Comparison of ENCODE assay signal across 3 fruit fly cellular contexts in genomic region chr2L:19201841-19202240, dm6.
TF ChIP-seq lines count a peak whose summit lies in the region.

No protein-coding gene starts in this region.

TF ChIP-seq in whole organism, embryonic, 481 proteins besides CTCF, POLR2A, EP300 and RAD21 (continued from another document and continues in another):
- TF ChIP-seq gcm2 (GFP tag; optimal IDR thresholded peaks at IDR 0.05; lab: Kevin White, UChicago) (no peak), ems (GFP tag; optimal IDR thresholded peaks at IDR 0.05; lab: Kevin White, UChicago) (no peak), repo (GFP tag; optimal IDR thresholded peaks at IDR 0.05; lab: Kevin White, UChicago) (no peak), corto (GFP tag; optimal IDR thresholded peaks at IDR 0.05; lab: Kevin White, UChicago) (peak; percentile 46), dpn (GFP tag; optimal IDR thresholded peaks at IDR 0.05; lab: Kevin White, UChicago) (no peak), unpg (GFP tag; optimal IDR thresholded peaks at IDR 0.05; lab: Kevin White, UChicago) (peak; percentile 8), CrebB (tag; optimal IDR thresholded peaks at IDR 0.05; lab: Kevin White, UChicago) (no peak), CG31224 (GFP tag; IDR thresholded peaks at IDR 0.05; lab: Robert Waterston, UW) (no peak), gsb-n (tag; optimal IDR thresholded peaks at IDR 0.05; lab: Kevin White, UChicago) (no peak), row (GFP tag; IDR thresholded peaks at IDR 0.05; lab: Robert Waterston, UW) (peak; percentile 41; the same call in 1 of the 3 replicates), CG1233 (GFP tag; optimal IDR thresholded peaks at IDR 0.05; lab: Kevin White, UChicago) (no peak), Antp (GFP tag; optimal IDR thresholded peaks at IDR 0.05; lab: Kevin White, UChicago) (no peak), CG8478 (optimal IDR thresholded peaks at IDR 0.05; lab: Kevin White, UChicago) (no peak), cad (GFP tag; optimal IDR thresholded peaks at IDR 0.05; lab: Kevin White, UChicago) (no peak), z (GFP tag; IDR thresholded peaks at IDR 0.05; lab: Robert Waterston, UW) (no peak), eve (GFP tag; optimal IDR thresholded peaks at IDR 0.05; lab: Kevin White, UChicago) (no peak), Hand (GFP tag; optimal IDR thresholded peaks at IDR 0.05; lab: Kevin White, UChicago) (no peak), Max (GFP tag; optimal IDR thresholded peaks at IDR 0.05; lab: Kevin White, UChicago) (no peak), CG12219 (GFP tag; optimal IDR thresholded peaks at IDR 0.05; lab: Kevin White, UChicago) (no peak), stwl (tag; optimal IDR thresholded peaks at IDR 0.05; lab: Kevin White, UChicago) (no peak), CG32772 (GFP tag; IDR thresholded peaks at IDR 0.05; lab: Robert Waterston, UW) (no peak), Drgx (GFP tag; IDR thresholded peaks at IDR 0.05; lab: Robert Waterston, UW) (peak; percentile 67), pho (GFP tag; optimal IDR thresholded peaks at IDR 0.05; lab: Kevin White, UChicago) (no peak), sens (GFP tag; lab: Kevin White, UChicago) (peak; percentile 43), Xbp1 (GFP tag; optimal IDR thresholded peaks at IDR 0.05; lab: Kevin White, UChicago) (no peak), phol (tag; optimal IDR thresholded peaks at IDR 0.05; lab: Kevin White, UChicago) (peak; percentile 4), CoRest (tag; optimal IDR thresholded peaks at IDR 0.05; lab: Kevin White, UChicago) (no peak), CG7556 (GFP tag; optimal IDR thresholded peaks at IDR 0.05; lab: Kevin White, UChicago) (no peak), Bteb2 (GFP tag; optimal IDR thresholded peaks at IDR 0.05; lab: Kevin White, UChicago) (no peak), Ptx1 (GFP tag; IDR thresholded peaks at IDR 0.05; lab: Robert Waterston, UW) (peak; percentile 46), CG18764 (GFP tag; optimal IDR thresholded peaks at IDR 0.05; lab: Kevin White, UChicago) (no peak), CG2678 (tag; optimal IDR thresholded peaks at IDR 0.05; lab: Kevin White, UChicago) (no peak), CG17359 (tag; optimal IDR thresholded peaks at IDR 0.05; lab: Kevin White, UChicago) (no peak), gce (GFP tag; IDR thresholded peaks at IDR 0.05; lab: Robert Waterston, UW) (no peak), aop (GFP tag; IDR thresholded peaks at IDR 0.05; lab: Robert Waterston, UW) (no peak), CG33557 (GFP tag; optimal IDR thresholded peaks at IDR 0.05; lab: Kevin White, UChicago) (no peak), chif (GFP tag; optimal IDR thresholded peaks at IDR 0.05; lab: Kevin White, UChicago) (no peak), prd (optimal IDR thresholded peaks at IDR 0.05; lab: Kevin White, UChicago) (no peak), prd (GFP tag; IDR thresholded peaks at IDR 0.05; lab: Robert Waterston, UW) (0 out of 3 replicates have a peak, but pooled peaks have one; percentile 24), vfl (GFP tag; optimal IDR thresholded peaks at IDR 0.05; lab: Kevin White, UChicago) (no peak), CG10431 (GFP tag; optimal IDR thresholded peaks at IDR 0.05; lab: Kevin White, UChicago) (no peak), lbe (GFP tag; optimal IDR thresholded peaks at IDR 0.05; lab: Kevin White, UChicago) (peak; percentile 30), Med (GFP tag; lab: Kevin White, UChicago) (no peak), lilli (GFP tag; optimal IDR thresholded peaks at IDR 0.05; lab: Kevin White, UChicago) (no peak), Gsc (GFP tag; IDR thresholded peaks at IDR 0.05; lab: Robert Waterston, UW) (no peak), CG34422 (GFP tag; IDR thresholded peaks at IDR 0.05; lab: Robert Waterston, UW) (0 out of 3 replicates have a peak, but pooled peaks have one; percentile 13), CG10979 (tag; optimal IDR thresholded peaks at IDR 0.05; lab: Kevin White, UChicago) (peak; percentile 10)

TF ChIP-seq in whole organism, prepupa, 60 proteins besides CTCF, POLR2A, EP300 and RAD21 (continued from another document):
- peak; percentile 68 for TF ChIP-seq Smox (GFP tag; optimal IDR thresholded peaks at IDR 0.05; lab: Kevin White, UChicago)
- TF ChIP-seq OdsH (GFP tag; optimal IDR thresholded peaks at IDR 0.05; lab: Kevin White, UChicago): peak; percentile 69
- TF ChIP-seq CG32006 (GFP tag; optimal IDR thresholded peaks at IDR 0.05; lab: Kevin White, UChicago): peak; percentile 52
- TF ChIP-seq Gug (GFP tag; IDR thresholded peaks at IDR 0.05; lab: Robert Waterston, UW): peak; percentile 65
- TF ChIP-seq CG10631 (GFP tag; optimal IDR thresholded peaks at IDR 0.05; lab: Kevin White, UChicago): peak; percentile 66
- TF ChIP-seq CG6163 (GFP tag; IDR thresholded peaks at IDR 0.05; lab: Robert Waterston, UW): peak; percentile 87
- TF ChIP-seq CG8319 (GFP tag; optimal IDR thresholded peaks at IDR 0.05; lab: Kevin White, UChicago): peak; percentile 15
- TF ChIP-seq CG6808 (GFP tag; optimal IDR thresholded peaks at IDR 0.05; lab: Kevin White, UChicago): peak; percentile 60
- TF ChIP-seq Eip93F (GFP tag; optimal IDR thresholded peaks at IDR 0.05; lab: Kevin White, UChicago): no peak
- peak; percentile 68 for TF ChIP-seq acj6 (GFP tag; optimal IDR thresholded peaks at IDR 0.05; lab: Kevin White, UChicago)
- TF ChIP-seq fd59A (GFP tag; optimal IDR thresholded peaks at IDR 0.05; lab: Kevin White, UChicago): peak; percentile 48
- TF ChIP-seq spab (GFP tag; optimal IDR thresholded peaks at IDR 0.05; lab: Kevin White, UChicago): peak; percentile 51
- peak; percentile 61 for TF ChIP-seq cyc (GFP tag; optimal IDR thresholded peaks at IDR 0.05; lab: Kevin White, UChicago)
- peak; percentile 72 for TF ChIP-seq CG8119 (GFP tag; IDR thresholded peaks at IDR 0.05; lab: Robert Waterston, UW)
- TF ChIP-seq CG16779 (tag; optimal IDR thresholded peaks at IDR 0.05; lab: Kevin White, UChicago): no peak
- TF ChIP-seq CG31627 (GFP tag; optimal IDR thresholded peaks at IDR 0.05; lab: Kevin White, UChicago): peak; percentile 46
- TF ChIP-seq esn (GFP tag; optimal IDR thresholded peaks at IDR 0.05; lab: Kevin White, UChicago): peak; percentile 73
- TF ChIP-seq pdm3 (GFP tag; optimal IDR thresholded peaks at IDR 0.05; lab: Kevin White, UChicago): peak; percentile 48
- TF ChIP-seq Hr39 (GFP tag; optimal IDR thresholded peaks at IDR 0.05; lab: Kevin White, UChicago): peak; percentile 59
- TF ChIP-seq dsx (GFP tag; optimal IDR thresholded peaks at IDR 0.05; lab: Kevin White, UChicago; ENCODE audit: poor library complexity, severe bottlenecking): peak; percentile 62
- TF ChIP-seq Blimp-1 (GFP tag; optimal IDR thresholded peaks at IDR 0.05; lab: Kevin White, UChicago): peak; percentile 13
- TF ChIP-seq CG34406 (GFP tag; optimal IDR thresholded peaks at IDR 0.05; lab: Kevin White, UChicago): peak; percentile 41
- peak; percentile 22 for TF ChIP-seq Lpt (GFP tag; optimal IDR thresholded peaks at IDR 0.05; lab: Kevin White, UChicago)
- TF ChIP-seq Eip78C (GFP tag; lab: Kevin White, UChicago): peak; percentile 90
- peak; percentile 54 for TF ChIP-seq Eip75B (GFP tag; optimal IDR thresholded peaks at IDR 0.05; lab: Kevin White, UChicago)
- no peak for TF ChIP-seq Sox15 (GFP tag; optimal IDR thresholded peaks at IDR 0.05; lab: Kevin White, UChicago)
- peak; percentile 65 for TF ChIP-seq Hr4 (GFP tag; optimal IDR thresholded peaks at IDR 0.05; lab: Kevin White, UChicago)
- TF ChIP-seq CG8632 (GFP tag; optimal IDR thresholded peaks at IDR 0.05; lab: Kevin White, UChicago): peak; percentile 38
- TF ChIP-seq svp (GFP tag; lab: Kevin White, UChicago): peak; percentile 81
- TF ChIP-seq Sox102F (GFP tag; optimal IDR thresholded peaks at IDR 0.05; lab: Kevin White, UChicago): peak; percentile 74
- peak; percentile 72 for TF ChIP-seq achi (GFP tag; optimal IDR thresholded peaks at IDR 0.05; lab: Kevin White, UChicago)
- peak; percentile 64 for TF ChIP-seq lz (GFP tag; optimal IDR thresholded peaks at IDR 0.05; lab: Kevin White, UChicago)
- TF ChIP-seq CG10669 (GFP tag; optimal IDR thresholded peaks at IDR 0.05; lab: Kevin White, UChicago): peak; percentile 49
- TF ChIP-seq Ets21C (GFP tag; optimal IDR thresholded peaks at IDR 0.05; lab: Kevin White, UChicago): peak; percentile 39
- TF ChIP-seq CG6276 (GFP tag; optimal IDR thresholded peaks at IDR 0.05; lab: Kevin White, UChicago): peak; percentile 51
- peak; percentile 23 for TF ChIP-seq CG4318 (GFP tag; optimal IDR thresholded peaks at IDR 0.05; lab: Kevin White, UChicago)
- peak; percentile 13 for TF ChIP-seq CG7368 (GFP tag; optimal IDR thresholded peaks at IDR 0.05; lab: Kevin White, UChicago)
TF ChIP-seq in whole organism, prepupa: peak in this region for 49.

TF ChIP-seq in whole organism, wandering third instar larva, 38 proteins besides CTCF, POLR2A, EP300 and RAD21 (continued from another document):
- no peak for TF ChIP-seq usp (GFP tag; optimal IDR thresholded peaks at IDR 0.05; lab: Kevin White, UChicago)
- TF ChIP-seq ey (GFP tag; optimal IDR thresholded peaks at IDR 0.05; lab: Kevin White, UChicago): peak; percentile 68
- no peak for TF ChIP-seq Mio (GFP tag; optimal IDR thresholded peaks at IDR 0.05; lab: Kevin White, UChicago)
- no peak for TF ChIP-seq jim (GFP tag; optimal IDR thresholded peaks at IDR 0.05; lab: Kevin White, UChicago)
- peak; percentile 22 for TF ChIP-seq CrebA (GFP tag; optimal IDR thresholded peaks at IDR 0.05; lab: Kevin White, UChicago; ENCODE audit: borderline replicate concordance)
- peak; percentile 49 for TF ChIP-seq br (GFP tag; optimal IDR thresholded peaks at IDR 0.05; lab: Kevin White, UChicago)
- TF ChIP-seq Vsx2 (GFP tag; optimal IDR thresholded peaks at IDR 0.05; lab: Kevin White, UChicago; ENCODE audit: partially characterized antibody): no peak
